Worm (Caenorhabditis elegans): Measurements from ENCODE around the gene R01E6.5.
A peak's percentile ranks its signal among the peaks of the same experiment; 100 is the strongest.

ce11 chrX:13503839-13504238 lies 33.0 kb upstream of the R01E6.5 start:
- no peak for TF ChIP-seq nhr-12 (tag; optimal IDR thresholded peaks at IDR 0.05)
- TF ChIP-seq nhr-237 (tag; optimal IDR thresholded peaks at IDR 0.05) = no peak
- TF ChIP-seq ces-1 (GFP tag; optimal IDR thresholded peaks at IDR 0.05) = peak; percentile 56
- TF ChIP-seq unc-39 (tag; optimal IDR thresholded peaks at IDR 0.05) = no peak
- TF ChIP-seq snpc-4 (tag; optimal IDR thresholded peaks at IDR 0.05) = no peak
- TF ChIP-seq nhr-28 (tag; optimal IDR thresholded peaks at IDR 0.05) = no peak
- TF ChIP-seq lsy-2 (tag; optimal IDR thresholded peaks at IDR 0.05) = no peak
- TF ChIP-seq unc-62 (GFP tag; optimal IDR thresholded peaks at IDR 0.05) = no peak
- peak; percentile 59 for TF ChIP-seq mls-2 (tag; optimal IDR thresholded peaks at IDR 0.05)
- TF ChIP-seq ceh-39 (tag; optimal IDR thresholded peaks at IDR 0.05) = no peak
- TF ChIP-seq ham-2 (GFP tag; optimal IDR thresholded peaks at IDR 0.05) = no peak
- no peak for TF ChIP-seq sptf-1 (tag; optimal IDR thresholded peaks at IDR 0.05)
- TF ChIP-seq lin-13 (tag; optimal IDR thresholded peaks at IDR 0.05) = no peak

All from whole organism, mixed stage, embryonic.